Worm (Caenorhabditis elegans): ENCODE data around the gene srh-308.

srh-308 gene

DNA sequence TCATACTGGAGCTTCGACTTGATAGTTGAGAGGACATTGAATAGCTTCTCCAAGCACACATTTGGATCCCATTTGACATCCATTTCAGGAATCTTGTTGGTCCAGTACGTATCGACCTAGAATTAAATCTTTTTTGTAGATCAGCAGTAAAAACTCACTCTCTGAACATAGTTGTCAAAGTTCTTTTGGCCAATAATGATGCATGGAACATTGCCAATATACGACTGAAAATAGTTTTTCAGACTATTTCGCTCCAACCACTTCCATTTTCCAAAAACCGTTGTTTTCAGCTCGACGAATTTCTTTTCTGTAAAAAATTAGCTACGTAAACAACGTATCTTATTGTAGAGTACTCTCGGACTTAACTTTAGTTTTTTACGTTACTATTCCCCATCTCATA, 35.7 kb downstream of the srh-308 start:
- TF ChIP-seq flh-1 (GFP tag; optimal IDR thresholded peaks at IDR 0.05) (no peak), nhr-237 (tag; optimal IDR thresholded peaks at IDR 0.05) (no peak), hlh-1 (tag; optimal IDR thresholded peaks at IDR 0.05) (no peak)

DNA sequence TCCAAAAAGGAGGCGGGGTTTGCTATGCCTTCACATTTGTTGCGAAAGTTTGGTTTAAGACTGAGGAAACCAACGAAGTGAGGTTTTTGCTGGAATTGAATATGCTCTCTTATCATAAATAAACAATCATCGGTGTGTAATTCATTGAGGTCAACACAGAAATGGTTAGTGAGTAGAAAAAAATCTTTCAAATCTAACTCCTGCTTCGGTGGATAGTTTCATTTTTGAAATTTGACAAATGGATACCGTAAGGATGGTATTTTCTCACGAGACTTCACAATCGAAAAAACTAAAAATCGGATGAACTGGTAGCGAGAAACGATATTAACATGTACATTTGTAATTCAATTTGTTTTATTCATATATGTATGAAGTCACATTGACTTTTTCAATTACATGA, 36.6 kb downstream of the srh-308 start, which contains the start of gene eol-1:
Gene eol-1, minus strand, starts transcription at position 101 of the 400 bp plus-strand sequence.
- TF ChIP-seq nhr-12 (tag; optimal IDR thresholded peaks at IDR 0.05): no peak
- no peak for TF ChIP-seq unc-39 (tag; optimal IDR thresholded peaks at IDR 0.05)
- TF ChIP-seq nhr-76 (tag; optimal IDR thresholded peaks at IDR 0.05): no peak
- no peak for TF ChIP-seq nhr-28 (tag; optimal IDR thresholded peaks at IDR 0.05)
- TF ChIP-seq elt-1 (tag; optimal IDR thresholded peaks at IDR 0.05; ENCODE audit: borderline replicate concordance, insufficient read depth): no peak
- no peak for TF ChIP-seq ham-2 (GFP tag; optimal IDR thresholded peaks at IDR 0.05)
- TF ChIP-seq cnd-1 (tag; optimal IDR thresholded peaks at IDR 0.05): no peak
- TF ChIP-seq lsy-2 (tag; optimal IDR thresholded peaks at IDR 0.05): no peak
- no peak for TF ChIP-seq ceh-39 (tag; optimal IDR thresholded peaks at IDR 0.05)
- no peak for TF ChIP-seq mls-2 (tag; optimal IDR thresholded peaks at IDR 0.05)
